Worm (Caenorhabditis elegans) whole organism, young adult: ENCODE results near the gene bath-41.

Experiments used
- D2030.7 ChIP-seq: fragments of 200-800 bp; sonication (Bioruptor generic); IDR thresholded peaks from 2 replicates; pipeline ENCODE4 v1.3.6; 2022; ENCODE audit warnings: missing genetic modification reagents, missing genetic modification characterization, missing compliant biosample characterization
- attf-6 ChIP-seq: fragments of 200-800 bp; sonication (Bioruptor generic); IDR thresholded peaks from 2 replicates; pipeline ENCODE4 v1.3.6; 2022; ENCODE audit warnings: missing genetic modification reagents, missing genetic modification characterization, missing compliant biosample characterization
- ceh-100 ChIP-seq: fragments of 200-800 bp; sonication (Bioruptor generic); IDR thresholded peaks from 2 replicates; pipeline ENCODE4 v1.3.6; 2022; ENCODE audit warnings: missing genetic modification reagents, missing genetic modification characterization, missing compliant biosample characterization
- ceh-91 ChIP-seq: fragments of 200-800 bp; sonication (Bioruptor generic); IDR thresholded peaks from 2 replicates; pipeline ENCODE4 v1.3.6; 2022; ENCODE audit warnings: missing genetic modification reagents, missing genetic modification characterization, missing compliant biosample characterization
- repo-1 ChIP-seq: sonication (generic microtip); optimal IDR thresholded peaks from 2 replicates; lab custom pipeline; 2017; ENCODE audit warnings: mild to moderate bottlenecking, missing genetic modification characterization, missing compliant biosample characterization
- snpc-4 ChIP-seq, 5 experiments: fragments of 150-350 bp in 1 of 5; sonication (generic microtip) in 4 of 5; optimal IDR thresholded peaks; 2 replicates each; lab custom pipeline; 2014 to 2018; ENCODE audit warnings: missing genetic modification characterization in 5 of 5, missing biosample characterization in 3 of 5, antibody characterized with exemption in 2 of 5, mild to moderate bottlenecking in 2 of 5, missing compliant biosample characterization in 2 of 5, missing genotype in 2 of 5, moderate library complexity in 2 of 5, missing genetic modification reagents in 1 of 5
- unc-62 ChIP-seq: fragments of 150-350 bp; optimal IDR thresholded peaks from 2 replicates; lab custom pipeline; 2014; ENCODE audit warnings: missing biosample characterization, missing genetic modification reagents, missing genetic modification characterization

DNA sequence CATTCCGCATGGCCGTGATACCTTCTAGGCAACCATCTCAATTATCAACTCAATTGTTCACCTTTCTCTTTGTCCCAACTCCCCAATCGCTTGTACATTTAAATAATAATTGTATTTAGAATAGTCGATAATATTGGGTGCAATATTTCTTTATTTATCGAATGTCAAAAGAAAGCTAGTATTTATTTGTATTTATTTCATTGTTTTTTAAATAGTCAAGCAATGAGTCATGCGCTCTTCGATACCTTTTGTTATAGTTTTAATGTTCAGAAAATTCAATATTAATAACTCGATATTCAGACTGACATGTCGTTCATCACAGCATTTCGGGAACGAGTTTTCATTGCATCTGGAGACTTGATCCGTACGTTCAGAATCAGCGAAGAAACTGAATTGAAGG, 3.4 kb upstream of the bath-41 start, which contains the start of gene wdr-4:
- TF ChIP-seq unc-62 (GFP tag; lab: Kevin White, UChicago) (no peak), snpc-4 (GFP tag; optimal IDR thresholded peaks at IDR 0.05; lab: Kevin White, UChicago) (no peak), snpc-4 (tag; optimal IDR thresholded peaks at IDR 0.05; lab: Kevin White, UChicago) (no peak), D2030.7 (no peak), ceh-91 (GFP tag; lab: Robert Waterston, UW) (no peak), attf-6 (GFP tag; lab: Robert Waterston, UW) (no peak), repo-1 (tag; lab: Kevin White, UChicago) (no peak), ceh-100 (GFP tag; lab: Robert Waterston, UW) (no peak)
